Worm (Caenorhabditis elegans) whole organism, mixed stage, embryonic: Measurements from ENCODE around the gene col-144.

Experiments used
- M03D4.4 ChIP-seq: sonication (generic microtip); optimal IDR thresholded peaks from 2 replicates; lab custom pipeline; 2017; ENCODE audit warnings: mild to moderate bottlenecking, missing genetic modification characterization, missing compliant biosample characterization
- bed-3 ChIP-seq: fragments of 200-800 bp; sonication (Bioruptor generic); optimal IDR thresholded peaks from 3 replicates; lab custom pipeline; 2018; ENCODE audit warnings: mild to moderate bottlenecking, missing genetic modification characterization, moderate library complexity, missing compliant biosample characterization
- blmp-1 ChIP-seq: fragments of 150-350 bp; optimal IDR thresholded peaks from 2 replicates; lab custom pipeline; 2014; ENCODE audit warnings: missing biosample characterization, missing genetic modification characterization
- ceh-39 ChIP-seq: fragments of 150-350 bp; optimal IDR thresholded peaks from 2 replicates; lab custom pipeline; 2014; ENCODE audit warnings: missing biosample characterization, missing genetic modification characterization
- ceh-43 ChIP-seq: fragments of 200-800 bp; sonication (Bioruptor generic); optimal IDR thresholded peaks from 2 replicates; lab custom pipeline; 2018; ENCODE audit warnings: mild to moderate bottlenecking, missing genetic modification characterization, moderate library complexity, missing compliant biosample characterization
- ceh-83 ChIP-seq: fragments of 200-800 bp; sonication (Bioruptor generic); optimal IDR thresholded peaks from 2 replicates; lab custom pipeline; 2018; ENCODE audit warnings: mild to moderate bottlenecking, missing genetic modification characterization, missing compliant biosample characterization
- ces-1 ChIP-seq: fragments of 150-350 bp; optimal IDR thresholded peaks from 2 replicates; lab custom pipeline; 2014; ENCODE audit warnings: missing biosample characterization, missing genetic modification reagents, missing genetic modification characterization
- cnd-1 ChIP-seq: fragments of 200-800 bp; sonication (Bioruptor generic); optimal IDR thresholded peaks from 2 replicates; lab custom pipeline; 2018; ENCODE audit warnings: mild to moderate bottlenecking, missing genetic modification characterization, missing compliant biosample characterization
- drap-1 ChIP-seq: fragments of 200-800 bp; sonication (Bioruptor generic); optimal IDR thresholded peaks from 3 replicates; lab custom pipeline; 2018; ENCODE audit warnings: mild to moderate bottlenecking, missing genetic modification characterization, missing compliant biosample characterization
- elt-1 ChIP-seq: sonication (generic microtip); optimal IDR thresholded peaks from 2 replicates; lab custom pipeline; 2017; ENCODE audit warnings: missing genetic modification characterization, mild to moderate bottlenecking, missing compliant biosample characterization, antibody characterized with exemption, moderate library complexity, borderline replicate concordance; ENCODE audit not compliant: insufficient read depth
- elt-3 ChIP-seq: fragments of 150-350 bp; optimal IDR thresholded peaks from 2 replicates; lab custom pipeline; 2014; ENCODE audit warnings: missing biosample characterization, missing genetic modification characterization
- flh-1 ChIP-seq: fragments of 200-800 bp; sonication (Bioruptor generic); optimal IDR thresholded peaks from 2 replicates; lab custom pipeline; 2018; ENCODE audit warnings: mild to moderate bottlenecking, missing genetic modification characterization, moderate library complexity, missing compliant biosample characterization
- ham-2 ChIP-seq: fragments of 200-800 bp; sonication (Bioruptor generic); optimal IDR thresholded peaks from 2 replicates; lab custom pipeline; 2018; ENCODE audit warnings: mild to moderate bottlenecking, missing genetic modification characterization, missing compliant biosample characterization
- hlh-1 ChIP-seq: fragments of 150-350 bp; optimal IDR thresholded peaks from 2 replicates; lab custom pipeline; 2014; ENCODE audit warnings: missing biosample characterization, missing genetic modification reagents, missing genetic modification characterization
- lin-13 ChIP-seq: fragments of 150-350 bp; optimal IDR thresholded peaks from 2 replicates; lab custom pipeline; 2014; ENCODE audit warnings: missing biosample characterization, missing genetic modification characterization
- lin-32 ChIP-seq: fragments of 200-800 bp; sonication (Bioruptor generic); optimal IDR thresholded peaks from 2 replicates; lab custom pipeline; 2018; ENCODE audit warnings: mild to moderate bottlenecking, missing genetic modification characterization, missing compliant biosample characterization
- lsy-2 ChIP-seq: fragments of 150-350 bp; optimal IDR thresholded peaks from 2 replicates; lab custom pipeline; 2014; ENCODE audit warnings: missing biosample characterization, missing genetic modification characterization
- mab-5 ChIP-seq: fragments of 150-350 bp; optimal IDR thresholded peaks from 2 replicates; lab custom pipeline; 2014; ENCODE audit warnings: missing biosample characterization, missing genetic modification characterization
- mep-1 ChIP-seq: fragments of 150-350 bp; optimal IDR thresholded peaks from 2 replicates; lab custom pipeline; 2017; ENCODE audit warnings: missing biosample characterization, missing genetic modification reagents, missing genetic modification characterization, inconsistent platforms
- mls-2 ChIP-seq: sonication (generic microtip); optimal IDR thresholded peaks from 2 replicates; lab custom pipeline; 2016; ENCODE audit warnings: mild to moderate bottlenecking, missing genetic modification characterization, moderate library complexity, missing compliant biosample characterization
- nhr-12 ChIP-seq: fragments of 150-350 bp; optimal IDR thresholded peaks from 2 replicates; lab custom pipeline; 2014; ENCODE audit warnings: missing biosample characterization, missing genetic modification characterization
- nhr-2 ChIP-seq: fragments of 150-350 bp; optimal IDR thresholded peaks from 2 replicates; lab custom pipeline; 2014; ENCODE audit warnings: missing biosample characterization, missing genetic modification characterization
- nhr-237 ChIP-seq: fragments of 150-350 bp; optimal IDR thresholded peaks from 2 replicates; lab custom pipeline; 2014; ENCODE audit warnings: missing biosample characterization, missing genetic modification characterization
- nhr-76 ChIP-seq: sonication (generic microtip); optimal IDR thresholded peaks from 2 replicates; lab custom pipeline; 2017; ENCODE audit warnings: missing biosample characterization, missing genetic modification characterization
- pha-4 ChIP-seq: fragments of 150-350 bp; optimal IDR thresholded peaks from 2 replicates; lab custom pipeline; 2018; ENCODE audit warnings: missing biosample characterization, missing genetic modification reagents, missing genetic modification characterization
- sem-2 ChIP-seq: fragments of 200-800 bp; sonication (Bioruptor generic); optimal IDR thresholded peaks from 2 replicates; lab custom pipeline; 2018; ENCODE audit warnings: mild to moderate bottlenecking, missing genetic modification characterization, missing compliant biosample characterization
- snpc-4 ChIP-seq: fragments of 150-350 bp; optimal IDR thresholded peaks from 2 replicates; lab custom pipeline; 2014; ENCODE audit warnings: missing biosample characterization, missing genetic modification characterization
- sptf-1 ChIP-seq: sonication (generic microtip); optimal IDR thresholded peaks from 2 replicates; lab custom pipeline; 2017; ENCODE audit warnings: mild to moderate bottlenecking, missing genetic modification characterization, moderate library complexity, missing compliant biosample characterization
- tbx-8 ChIP-seq: fragments of 200-800 bp; sonication (Bioruptor generic); optimal IDR thresholded peaks from 2 replicates; lab custom pipeline; 2018; ENCODE audit warnings: mild to moderate bottlenecking, missing genetic modification characterization, moderate library complexity, missing compliant biosample characterization
- unc-120 ChIP-seq: sonication (generic microtip); optimal IDR thresholded peaks from 2 replicates; lab custom pipeline; 2017; ENCODE audit warnings: missing genetic modification characterization, missing compliant biosample characterization; ENCODE audit not compliant: poor library complexity, severe bottlenecking
- unc-39 ChIP-seq: fragments of 150-350 bp; optimal IDR thresholded peaks from 2 replicates; lab custom pipeline; 2014; ENCODE audit warnings: missing biosample characterization, missing genetic modification characterization
- unc-62 ChIP-seq: fragments of 150-350 bp; optimal IDR thresholded peaks from 2 replicates; lab custom pipeline; 2014; ENCODE audit warnings: missing biosample characterization, missing genetic modification reagents, missing genetic modification characterization
- zip-8 ChIP-seq: fragments of 150-350 bp; optimal IDR thresholded peaks from 2 replicates; lab custom pipeline; 2014; ENCODE audit warnings: missing biosample characterization, missing genetic modification characterization
- ztf-11 ChIP-seq: fragments of 150-350 bp; optimal IDR thresholded peaks from 2 replicates; lab custom pipeline; 2014; ENCODE audit warnings: missing biosample characterization, missing genetic modification characterization

Gene col-144

ce11 chrV:9197121-9197520 is 36.7 kb upstream of the col-144 start, which contains the start of gene C24B5.4:
Gene C24B5.4 (minus strand): TSS chrV:9197326.
- TF ChIP-seq sptf-1 (tag; lab: Kevin White, UChicago) (no peak), bed-3 (no peak), ceh-39 (tag; lab: Kevin White, UChicago) (no peak), nhr-76 (tag; lab: Kevin White, UChicago) (no peak), nhr-2 (tag; lab: Kevin White, UChicago) (no peak), lin-13 (no peak), snpc-4 (tag; lab: Kevin White, UChicago) (no peak)

- TF ChIP-seq ces-1 (peak; percentile 87), mep-1 (tag; lab: Kevin White, UChicago) (no peak)
- TF ChIP-seq, all 35 proteins: peak for 1
Measured at ce11 chrV:9194055-9194454, 33.6 kb upstream of the col-144 start.

- TF ChIP-seq elt-1 (tag; lab: Kevin White, UChicago) (no peak), M03D4.4 (tag; lab: Kevin White, UChicago) (no peak), tbx-8 (GFP tag; lab: Kevin White, UChicago) (no peak), ces-1 (no peak), pha-4 (no peak), unc-39 (tag; lab: Kevin White, UChicago) (no peak), nhr-12 (no peak)
- TF ChIP-seq, all 35 proteins: peak for 0
Measured at ce11 chrV:9191406-9191805, 31.0 kb upstream of the col-144 start, which contains the start of gene sphr-1. Gene sphr-1 (plus strand): TSS chrV:9191610.

ce11 chrV:9186028-9186427 is 25.6 kb upstream of the col-144 start:
- no peak for TF ChIP-seq lin-32
- no peak for TF ChIP-seq nhr-2 (tag; lab: Kevin White, UChicago)
- TF ChIP-seq ceh-83 (GFP tag; lab: Kevin White, UChicago): no peak
- no peak for TF ChIP-seq ztf-11
- TF ChIP-seq, all 35 proteins: peak for 0

ce11 chrV:9183718-9184441 is 23.4 kb upstream of the col-144 start:
- TF ChIP-seq ces-1: peak; percentile 78
- no peak for TF ChIP-seq elt-3 (tag; lab: Kevin White, UChicago)
- TF ChIP-seq snpc-4 (tag; lab: Kevin White, UChicago): no peak

- TF ChIP-seq blmp-1 (tag; lab: Kevin White, UChicago): peak; percentile 32
- no peak for TF ChIP-seq zip-8 (tag; lab: Kevin White, UChicago)
- TF ChIP-seq ham-2: peak; percentile 13
- no peak for TF ChIP-seq pha-4
Measured at ce11 chrV:9181669-9182250, 21.3 kb upstream of the col-144 start, which contains the start of gene ptr-1. Gene ptr-1 (minus strand): TSS chrV:9181719.

ce11 chrV:9175218-9175837 is 14.9 kb upstream of the col-144 start, which contains the start of gene spas-1:
Gene spas-1 (plus strand): TSS chrV:9175789.
- no peak for TF ChIP-seq elt-1 (tag; lab: Kevin White, UChicago)
- TF ChIP-seq M03D4.4 (tag; lab: Kevin White, UChicago): peak; percentile 60
- TF ChIP-seq zip-8 (tag; lab: Kevin White, UChicago): peak; percentile 62
- TF ChIP-seq mls-2 (tag; lab: Kevin White, UChicago): peak; percentile 32
- TF ChIP-seq pha-4: peak; percentile 84
- no peak for TF ChIP-seq nhr-12
- no peak for TF ChIP-seq hlh-1
- peak; percentile 42 for TF ChIP-seq lin-32
- no peak for TF ChIP-seq snpc-4 (tag; lab: Kevin White, UChicago)
- no peak for TF ChIP-seq flh-1 (GFP tag; lab: Kevin White, UChicago)
- TF ChIP-seq unc-39 (tag; lab: Kevin White, UChicago): no peak
- TF ChIP-seq cnd-1 (tag; lab: Kevin White, UChicago): no peak
- no peak for TF ChIP-seq tbx-8 (GFP tag; lab: Kevin White, UChicago)
- peak; percentile 38 for TF ChIP-seq unc-62 (GFP tag; lab: Kevin White, UChicago)
- peak; percentile 56 for TF ChIP-seq ceh-43 (GFP tag; lab: Kevin White, UChicago)
- peak; percentile 86 for TF ChIP-seq nhr-237 (tag; lab: Kevin White, UChicago)
- TF ChIP-seq unc-120 (tag; lab: Kevin White, UChicago): no peak
- TF ChIP-seq lin-13: peak; percentile 78
- peak; percentile 15 for TF ChIP-seq nhr-2 (tag; lab: Kevin White, UChicago)
- TF ChIP-seq bed-3: no peak
- no peak for TF ChIP-seq sem-2 (GFP tag; lab: Kevin White, UChicago)
- no peak for TF ChIP-seq lsy-2
- no peak for TF ChIP-seq ztf-11
- TF ChIP-seq mep-1 (tag; lab: Kevin White, UChicago): peak; percentile 93
- TF ChIP-seq sptf-1 (tag; lab: Kevin White, UChicago): no peak
- peak; percentile 34 for TF ChIP-seq drap-1 (GFP tag; lab: Kevin White, UChicago)
- no peak for TF ChIP-seq mab-5 (tag; lab: Kevin White, UChicago)
